Worm (Caenorhabditis elegans): ENCODE measurements around the gene F36H5.4.

The F36H5.4 gene

DNA sequence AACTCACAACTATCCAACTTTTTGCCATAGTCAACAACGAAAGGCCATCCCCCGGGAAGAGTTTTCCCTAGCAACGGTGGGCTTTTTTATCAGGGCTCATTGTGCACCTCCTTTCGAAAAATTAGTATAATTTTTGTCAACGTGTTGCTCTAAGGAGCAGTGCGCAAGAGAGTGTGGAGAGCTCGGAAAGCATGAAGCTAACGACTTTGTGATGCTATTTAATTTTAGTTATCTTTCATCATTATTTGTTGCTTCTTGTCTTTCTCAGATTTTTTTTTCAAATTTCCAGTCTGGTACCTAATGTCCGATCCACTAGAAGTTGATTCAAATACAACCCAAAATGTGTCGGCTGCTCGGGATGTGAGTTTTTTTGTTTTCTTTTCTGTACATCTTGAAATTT, 31.6 kb upstream of the F36H5.4 start, which contains the start of gene ceh-81:
TSS of gene ceh-81 (plus strand) at position 301 of the 400 bp plus-strand sequence.
- TF ChIP-seq tbx-11 (GFP tag; IDR thresholded peaks at IDR 0.05) (no peak), hmbx-1 (tag; optimal IDR thresholded peaks at IDR 0.05) (no peak), tra-4 (tag; optimal IDR thresholded peaks at IDR 0.05) (no peak), B0310.2 (tag; optimal IDR thresholded peaks at IDR 0.05) (no peak), pes-1 (GFP tag; IDR thresholded peaks at IDR 0.05) (no peak), scrt-1 (GFP tag; IDR thresholded peaks at IDR 0.05) (no peak), hnd-1 (tag; optimal IDR thresholded peaks at IDR 0.05) (no peak), ceh-13 (GFP tag; optimal IDR thresholded peaks at IDR 0.05) (no peak), ets-7 (tag; optimal IDR thresholded peaks at IDR 0.05) (no peak), tbx-37 (GFP tag; conservative IDR thresholded peaks at IDR 0.05) (no peak), sea-1 (GFP tag; conservative IDR thresholded peaks at IDR 0.05) (no peak)

DNA sequence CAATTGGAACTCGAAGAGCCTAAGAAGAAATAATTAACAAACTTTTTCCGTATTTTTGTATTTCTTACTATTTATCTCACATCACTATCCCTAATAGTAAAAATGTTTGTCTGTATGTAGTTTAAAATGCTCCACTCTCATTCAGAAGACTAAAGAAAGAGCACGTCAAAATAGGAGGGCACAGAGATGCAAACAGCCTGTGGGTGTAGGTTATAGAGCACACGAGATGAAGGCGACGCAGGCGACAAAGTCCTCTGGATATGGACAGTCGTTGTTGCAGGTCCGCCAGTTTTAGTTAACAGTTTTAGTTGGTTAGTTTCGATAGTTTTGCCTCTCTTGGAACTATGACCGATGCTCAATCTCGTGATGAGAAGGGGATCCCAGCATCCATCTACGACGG, 29.7 kb upstream of the F36H5.4 start, which contains the start of gene ceh-82:
TSS of gene ceh-82 (plus strand) at position 301 of the 400 bp plus-strand sequence.
- TF ChIP-seq tbx-11 (GFP tag; IDR thresholded peaks at IDR 0.05) (no peak), hmg-4 (GFP tag; optimal IDR thresholded peaks at IDR 0.05) (no peak), ama-1 (optimal IDR thresholded peaks at IDR 0.05) (no peak), flt-1 (GFP tag; IDR thresholded peaks at IDR 0.05) (no peak), aly-1 (tag; optimal IDR thresholded peaks at IDR 0.05) (no peak), tbx-37 (GFP tag; conservative IDR thresholded peaks at IDR 0.05) (no peak), scrt-1 (GFP tag; IDR thresholded peaks at IDR 0.05) (no peak), hmbx-1 (tag; optimal IDR thresholded peaks at IDR 0.05) (no peak), F13C5.2 (tag; optimal IDR thresholded peaks at IDR 0.05) (no peak), tra-4 (tag; optimal IDR thresholded peaks at IDR 0.05) (no peak), ets-7 (tag; optimal IDR thresholded peaks at IDR 0.05) (no peak)

DNA sequence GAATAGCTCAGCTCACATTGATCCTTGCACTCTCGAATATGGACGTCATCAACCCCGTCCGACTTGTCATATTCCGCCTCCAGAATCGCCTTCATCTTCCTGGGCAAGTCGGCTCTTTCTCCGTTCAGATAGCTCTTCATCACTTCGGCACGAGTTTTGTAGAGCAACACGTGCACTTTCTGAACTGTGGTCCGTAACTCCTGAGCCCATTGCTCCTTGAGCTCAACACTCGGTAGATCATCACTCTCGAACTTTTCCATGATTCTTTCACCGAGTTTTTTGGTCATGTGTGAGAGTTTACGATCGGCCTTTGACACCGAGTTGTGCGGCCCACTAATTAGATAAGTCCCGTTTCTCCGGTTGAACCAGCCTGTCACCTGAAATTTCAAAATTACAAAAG, 26.5 kb upstream of the F36H5.4 start:
- TF ChIP-seq flt-1 (GFP tag; IDR thresholded peaks at IDR 0.05) = no peak
- no peak for TF ChIP-seq tra-4 (tag; optimal IDR thresholded peaks at IDR 0.05)
- no peak for TF ChIP-seq tbx-11 (GFP tag; IDR thresholded peaks at IDR 0.05)
- no peak for TF ChIP-seq ets-7 (tag; optimal IDR thresholded peaks at IDR 0.05)
- TF ChIP-seq B0310.2 (tag; optimal IDR thresholded peaks at IDR 0.05) = no peak
- no peak for TF ChIP-seq hmbx-1 (tag; optimal IDR thresholded peaks at IDR 0.05)
- no peak for TF ChIP-seq aly-1 (tag; optimal IDR thresholded peaks at IDR 0.05)
- TF ChIP-seq sea-1 (GFP tag; conservative IDR thresholded peaks at IDR 0.05) = no peak
- TF ChIP-seq ama-1 (optimal IDR thresholded peaks at IDR 0.05) = no peak
- no peak for TF ChIP-seq hmg-4 (GFP tag; optimal IDR thresholded peaks at IDR 0.05)
- no peak for TF ChIP-seq hnd-1 (tag; optimal IDR thresholded peaks at IDR 0.05)
- TF ChIP-seq tbx-37 (GFP tag; conservative IDR thresholded peaks at IDR 0.05) = no peak
- no peak for TF ChIP-seq pes-1 (GFP tag; IDR thresholded peaks at IDR 0.05)

DNA sequence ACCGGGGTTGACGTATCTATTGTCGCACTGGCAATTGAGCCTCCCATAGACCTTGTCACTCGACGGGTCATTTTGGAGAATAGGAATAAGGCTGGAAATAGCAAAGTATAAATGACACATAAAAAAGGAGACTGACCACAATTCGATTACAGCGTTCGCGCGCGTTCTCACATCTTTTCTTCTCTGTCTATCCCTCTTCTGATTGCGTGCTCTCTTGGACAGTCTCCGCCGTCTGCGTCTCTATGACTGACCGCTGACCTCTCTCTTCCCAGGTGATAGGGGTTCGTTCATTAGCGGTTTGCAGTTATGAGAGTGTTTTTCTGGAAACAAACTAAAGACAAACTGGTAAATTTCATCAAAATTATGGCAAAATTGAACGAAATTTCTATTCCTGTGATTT, 25.3 kb upstream of the F36H5.4 start, which contains the start of gene ceh-83:
TSS of gene ceh-83 (minus strand) at position 181 of the 400 bp plus-strand sequence.
- no peak for TF ChIP-seq ceh-36 (tag; optimal IDR thresholded peaks at IDR 0.05)

DNA sequence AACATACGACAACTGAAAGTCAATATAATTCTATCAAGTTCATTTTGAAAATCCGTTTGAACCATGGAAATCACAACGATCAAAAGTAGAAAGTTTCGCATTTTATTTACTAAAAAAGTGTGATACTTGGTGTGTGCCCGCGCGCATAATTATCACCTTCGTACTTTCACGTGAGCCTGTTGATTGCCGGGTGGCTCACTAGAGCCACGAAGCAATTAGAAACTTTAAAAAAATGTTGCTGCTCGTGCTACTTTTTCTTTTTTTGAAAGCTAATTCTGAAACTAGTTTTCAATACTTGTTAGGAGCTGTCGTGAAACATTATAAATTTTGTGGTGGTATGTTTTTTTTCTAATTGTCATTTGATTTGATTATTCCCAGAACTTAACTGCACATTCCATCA, 22.8 kb upstream of the F36H5.4 start, which contains the start of the genes irld-9 and irld-33:
TSS of gene irld-9 (minus strand) at position 101 of the 400 bp plus-strand sequence.
TSS of gene irld-33 (plus strand) at position 209 of the 400 bp plus-strand sequence.
- TF ChIP-seq hnd-1 (tag; optimal IDR thresholded peaks at IDR 0.05) (no peak), ceh-36 (tag; optimal IDR thresholded peaks at IDR 0.05) (no peak), tbx-11 (GFP tag; IDR thresholded peaks at IDR 0.05) (no peak), flt-1 (GFP tag; IDR thresholded peaks at IDR 0.05) (no peak), B0310.2 (tag; optimal IDR thresholded peaks at IDR 0.05) (no peak), ceh-13 (GFP tag; optimal IDR thresholded peaks at IDR 0.05) (no peak), ama-1 (optimal IDR thresholded peaks at IDR 0.05) (no peak), F13C5.2 (tag; optimal IDR thresholded peaks at IDR 0.05) (no peak), tra-4 (tag; optimal IDR thresholded peaks at IDR 0.05) (no peak), scrt-1 (GFP tag; IDR thresholded peaks at IDR 0.05) (no peak), sea-1 (GFP tag; conservative IDR thresholded peaks at IDR 0.05) (no peak), hmg-4 (GFP tag; optimal IDR thresholded peaks at IDR 0.05) (no peak), pes-1 (GFP tag; IDR thresholded peaks at IDR 0.05) (no peak), tbx-37 (GFP tag; conservative IDR thresholded peaks at IDR 0.05) (no peak), ets-7 (tag; optimal IDR thresholded peaks at IDR 0.05) (no peak)

DNA sequence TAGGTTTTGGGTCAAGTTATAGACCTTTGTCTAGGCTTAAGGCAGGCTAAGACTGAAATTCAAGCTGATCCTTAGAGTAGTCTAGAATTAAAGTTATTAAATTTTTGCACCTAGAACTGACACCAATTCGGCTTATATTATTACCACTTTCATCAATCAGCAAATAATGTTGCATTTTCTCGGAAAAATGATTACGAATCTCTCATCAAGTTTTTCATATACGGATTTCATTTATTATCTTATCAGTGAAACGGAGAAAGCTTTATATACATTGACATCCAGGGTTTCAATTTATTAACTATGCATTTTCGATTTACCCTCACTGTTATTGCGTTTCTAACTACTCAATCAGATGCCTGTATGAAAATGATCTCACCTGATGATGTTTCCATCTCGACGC, 20.4 kb upstream of the F36H5.4 start, which contains the start of gene K07G6.1:
TSS of gene K07G6.1 (plus strand) at position 301 of the 400 bp plus-strand sequence.
- TF ChIP-seq ama-1 (optimal IDR thresholded peaks at IDR 0.05) = no peak
- no peak for TF ChIP-seq sea-1 (GFP tag; conservative IDR thresholded peaks at IDR 0.05)
- TF ChIP-seq pes-1 (GFP tag; IDR thresholded peaks at IDR 0.05) = no peak

DNA sequence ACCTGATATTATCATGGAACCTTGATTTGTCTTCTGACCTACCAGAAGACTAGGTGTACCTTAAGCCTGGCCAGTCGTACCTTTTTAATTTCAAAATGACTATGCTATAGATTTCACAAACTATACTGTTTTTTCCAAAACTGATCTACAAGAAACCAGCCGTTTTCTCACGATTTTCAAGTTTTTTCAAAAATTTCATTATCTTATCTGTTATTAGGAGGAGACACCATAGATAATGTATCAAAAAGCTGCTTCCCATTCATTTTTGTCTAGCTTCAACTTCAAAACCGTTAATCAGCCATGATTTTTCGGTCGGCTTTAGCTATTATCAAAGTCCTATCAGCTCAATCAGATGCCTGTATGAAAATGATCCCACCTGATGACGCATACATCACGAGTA, 19.1 kb upstream of the F36H5.4 start, which contains the start of gene F36H5.12:
TSS of gene F36H5.12 (plus strand) at position 301 of the 400 bp plus-strand sequence.
- TF ChIP-seq ets-7 (tag; optimal IDR thresholded peaks at IDR 0.05) (no peak), flt-1 (GFP tag; IDR thresholded peaks at IDR 0.05) (no peak), tbx-11 (GFP tag; IDR thresholded peaks at IDR 0.05) (no peak), ceh-13 (GFP tag; optimal IDR thresholded peaks at IDR 0.05) (no peak), F13C5.2 (tag; optimal IDR thresholded peaks at IDR 0.05) (no peak), hnd-1 (tag; optimal IDR thresholded peaks at IDR 0.05) (no peak), tra-4 (tag; optimal IDR thresholded peaks at IDR 0.05) (no peak), ceh-36 (tag; optimal IDR thresholded peaks at IDR 0.05) (no peak), pes-1 (GFP tag; IDR thresholded peaks at IDR 0.05) (no peak), ama-1 (optimal IDR thresholded peaks at IDR 0.05) (no peak), hmbx-1 (tag; optimal IDR thresholded peaks at IDR 0.05) (no peak), B0310.2 (tag; optimal IDR thresholded peaks at IDR 0.05) (no peak), tbx-37 (GFP tag; conservative IDR thresholded peaks at IDR 0.05) (no peak), sea-1 (GFP tag; conservative IDR thresholded peaks at IDR 0.05) (no peak), scrt-1 (GFP tag; IDR thresholded peaks at IDR 0.05) (no peak), aly-1 (tag; optimal IDR thresholded peaks at IDR 0.05) (no peak), hmg-4 (GFP tag; optimal IDR thresholded peaks at IDR 0.05) (no peak)

DNA sequence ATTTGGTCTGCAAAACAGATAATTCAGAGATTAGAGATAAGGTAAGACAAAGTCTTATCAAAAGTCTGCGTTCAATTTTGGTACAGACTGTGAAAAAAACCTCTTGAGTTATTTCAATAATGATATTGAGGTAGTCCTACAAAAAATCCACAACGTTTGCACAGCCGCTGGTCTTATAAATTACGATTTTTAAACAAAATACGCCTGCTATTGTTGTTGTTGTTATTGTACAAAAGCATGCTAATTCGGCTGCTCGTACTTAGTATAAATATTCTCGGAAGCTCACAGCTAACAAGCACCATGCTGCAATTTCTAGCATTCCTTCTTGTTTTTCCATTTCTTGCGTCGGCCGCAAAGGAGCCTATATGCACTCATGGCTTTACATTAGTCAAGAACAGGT, 17.5 kb upstream of the F36H5.4 start, which contains the start of gene clec-19:
TSS of gene clec-19 (plus strand) at position 301 of the 400 bp plus-strand sequence.
- TF ChIP-seq F13C5.2 (tag; optimal IDR thresholded peaks at IDR 0.05) (no peak), hmbx-1 (tag; optimal IDR thresholded peaks at IDR 0.05) (no peak), sea-1 (GFP tag; conservative IDR thresholded peaks at IDR 0.05) (no peak), pes-1 (GFP tag; IDR thresholded peaks at IDR 0.05) (no peak), ceh-36 (tag; optimal IDR thresholded peaks at IDR 0.05) (no peak), tbx-37 (GFP tag; conservative IDR thresholded peaks at IDR 0.05) (no peak), scrt-1 (GFP tag; IDR thresholded peaks at IDR 0.05) (no peak), flt-1 (GFP tag; IDR thresholded peaks at IDR 0.05) (no peak), tbx-11 (GFP tag; IDR thresholded peaks at IDR 0.05) (no peak), aly-1 (tag; optimal IDR thresholded peaks at IDR 0.05) (no peak), B0310.2 (tag; optimal IDR thresholded peaks at IDR 0.05) (no peak), ceh-13 (GFP tag; optimal IDR thresholded peaks at IDR 0.05) (no peak), hmg-4 (GFP tag; optimal IDR thresholded peaks at IDR 0.05) (no peak), ama-1 (optimal IDR thresholded peaks at IDR 0.05) (no peak), tra-4 (tag; optimal IDR thresholded peaks at IDR 0.05) (no peak), hnd-1 (tag; optimal IDR thresholded peaks at IDR 0.05) (no peak), ets-7 (tag; optimal IDR thresholded peaks at IDR 0.05) (no peak)
